Fruit fly (Drosophila melanogaster): ENCODE results near the gene CG14696.
A peak's percentile ranks its signal among the peaks of the same experiment; 100 is the strongest.

CG14696 gene

DNA sequence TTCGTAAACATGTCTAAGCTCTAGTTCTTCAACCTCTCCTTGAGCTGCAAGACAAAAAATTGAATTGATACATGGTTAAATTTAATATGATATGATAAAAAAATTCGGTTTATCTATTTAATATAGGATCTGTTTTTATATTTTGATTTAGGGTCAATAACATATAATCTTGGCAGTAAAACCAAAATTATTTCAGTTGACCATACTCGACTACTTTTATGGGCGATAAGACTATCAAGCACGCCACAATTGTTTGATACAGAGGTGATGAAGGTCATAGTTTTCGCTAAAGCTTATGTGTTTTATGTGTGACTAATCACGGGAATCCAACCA, 3.5 kb upstream of the CG14696 start:
- TF ChIP-seq Hr83 (GFP tag; optimal IDR thresholded peaks at IDR 0.05; ENCODE audit: poor library complexity, severe bottlenecking), result no peak
- no peak for TF ChIP-seq HLH106 (tag; optimal IDR thresholded peaks at IDR 0.05)
- no peak for TF ChIP-seq brk (GFP tag; optimal IDR thresholded peaks at IDR 0.05)
- TF ChIP-seq GATAd (GFP tag; optimal IDR thresholded peaks at IDR 0.05), result no peak
- TF ChIP-seq br (GFP tag; optimal IDR thresholded peaks at IDR 0.05), result no peak
- no peak for TF ChIP-seq ey (GFP tag; optimal IDR thresholded peaks at IDR 0.05)
- TF ChIP-seq Dif (GFP tag; optimal IDR thresholded peaks at IDR 0.05; ENCODE audit: partially characterized antibody), result no peak
- TF ChIP-seq jim (GFP tag; optimal IDR thresholded peaks at IDR 0.05), result no peak
- no peak for TF ChIP-seq rgr (GFP tag; optimal IDR thresholded peaks at IDR 0.05)

DNA sequence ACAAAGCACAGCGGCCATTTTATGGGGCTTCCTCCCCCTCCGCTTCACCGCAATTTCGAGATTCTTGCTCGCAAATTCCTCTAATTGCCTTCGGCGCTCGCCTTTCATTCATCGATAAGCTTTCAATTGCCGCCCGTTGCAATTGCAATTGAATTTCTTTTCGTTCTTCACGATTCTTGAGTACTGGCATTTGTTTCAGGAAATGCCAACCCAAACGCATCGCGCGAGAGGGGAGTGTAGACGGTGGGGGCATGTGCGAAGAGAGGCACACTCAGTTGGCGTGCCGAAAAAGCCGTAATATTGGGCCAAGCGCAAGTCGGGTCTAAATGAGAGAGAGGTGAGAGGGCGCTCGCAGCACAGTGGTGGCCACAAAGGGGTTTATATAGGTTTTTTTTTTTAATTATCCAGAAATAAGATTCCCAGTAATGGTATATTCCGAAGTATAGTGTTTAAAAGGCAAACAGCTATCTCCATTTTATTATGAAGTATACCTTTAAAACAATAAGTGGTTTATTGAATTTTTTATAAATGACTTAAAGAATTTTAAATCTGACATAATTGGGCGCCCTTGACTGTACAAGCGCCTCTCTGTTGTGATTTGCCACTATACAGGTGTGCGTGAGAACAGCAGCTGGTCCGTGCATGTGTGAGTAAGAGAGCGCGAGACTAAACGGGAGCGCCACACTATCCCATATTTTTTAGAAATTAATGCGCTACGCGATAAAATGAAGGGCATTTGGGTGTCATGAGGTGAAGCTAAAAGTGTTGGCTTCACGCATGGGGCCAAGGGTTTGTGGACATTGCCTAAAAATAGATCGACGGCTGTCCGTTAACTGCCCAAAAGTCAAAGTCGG, 1.9 kb upstream of the CG14696 start:
- no peak for TF ChIP-seq CrebA (GFP tag; optimal IDR thresholded peaks at IDR 0.05; ENCODE audit: borderline replicate concordance)
- TF ChIP-seq ey (GFP tag; optimal IDR thresholded peaks at IDR 0.05), result peak; percentile 95
- TF ChIP-seq CG32264 (GFP tag; optimal IDR thresholded peaks at IDR 0.05), result peak; percentile 71
- TF ChIP-seq Dif (GFP tag; optimal IDR thresholded peaks at IDR 0.05; ENCODE audit: partially characterized antibody), result peak; percentile 69
- peak; percentile 84 for TF ChIP-seq HLH106 (tag; optimal IDR thresholded peaks at IDR 0.05)
- peak; percentile 79 for TF ChIP-seq dmrt93B (GFP tag; optimal IDR thresholded peaks at IDR 0.05)
- TF ChIP-seq Abd-B (GFP tag; optimal IDR thresholded peaks at IDR 0.05), result no peak
- peak; percentile 96 for TF ChIP-seq h (GFP tag; optimal IDR thresholded peaks at IDR 0.05)
- no peak for TF ChIP-seq usp (GFP tag; optimal IDR thresholded peaks at IDR 0.05)
- TF ChIP-seq N (GFP tag; optimal IDR thresholded peaks at IDR 0.05), result no peak
- TF ChIP-seq OdsH (GFP tag; optimal IDR thresholded peaks at IDR 0.05), result peak; percentile 96
- no peak for TF ChIP-seq Myc (optimal IDR thresholded peaks at IDR 0.05)
- TF ChIP-seq lola (GFP tag; optimal IDR thresholded peaks at IDR 0.05), result no peak
- TF ChIP-seq Hnf4 (GFP tag; optimal IDR thresholded peaks at IDR 0.05), result peak; percentile 88
- no peak for TF ChIP-seq Hr78 (GFP tag; optimal IDR thresholded peaks at IDR 0.05)
- peak; percentile 51 for TF ChIP-seq Vsx2 (GFP tag; optimal IDR thresholded peaks at IDR 0.05; ENCODE audit: partially characterized antibody)
- peak; percentile 71 for TF ChIP-seq CG9705 (GFP tag; optimal IDR thresholded peaks at IDR 0.05)
- peak; percentile 84 for TF ChIP-seq Jra (GFP tag; optimal IDR thresholded peaks at IDR 0.05)
- TF ChIP-seq sv (GFP tag; optimal IDR thresholded peaks at IDR 0.05), result peak; percentile 83
- TF ChIP-seq pan (optimal IDR thresholded peaks at IDR 0.05), result no peak
- peak; percentile 93 for TF ChIP-seq psq (GFP tag; optimal IDR thresholded peaks at IDR 0.05)
- peak; percentile 93 for TF ChIP-seq br (GFP tag; optimal IDR thresholded peaks at IDR 0.05)
- TF ChIP-seq dsf (GFP tag; optimal IDR thresholded peaks at IDR 0.05; ENCODE audit: borderline replicate concordance), result peak; percentile 59
- TF ChIP-seq Hr83 (GFP tag; optimal IDR thresholded peaks at IDR 0.05; ENCODE audit: poor library complexity, severe bottlenecking), result peak; percentile 3
- TF ChIP-seq GATAd (GFP tag; optimal IDR thresholded peaks at IDR 0.05), result no peak
- no peak for TF ChIP-seq Dfd (GFP tag; optimal IDR thresholded peaks at IDR 0.05)
- peak; percentile 47 to 97 for TF ChIP-seq foxo (GFP tag; optimal IDR thresholded peaks at IDR 0.05)
- TF ChIP-seq rgr (GFP tag; optimal IDR thresholded peaks at IDR 0.05), result peak; percentile 94
- TF ChIP-seq tai (GFP tag; optimal IDR thresholded peaks at IDR 0.05), result no peak
- TF ChIP-seq jim (GFP tag; optimal IDR thresholded peaks at IDR 0.05), result no peak
- TF ChIP-seq sage (GFP tag; optimal IDR thresholded peaks at IDR 0.05), result peak; percentile 78
- TF ChIP-seq dl (GFP tag; optimal IDR thresholded peaks at IDR 0.05; ENCODE audit: insufficient read depth in 1 of 2, partially characterized antibody in 2 of 2), result peak; percentile 11 to 66
- peak; percentile 97 for TF ChIP-seq woc (GFP tag; optimal IDR thresholded peaks at IDR 0.05)
- TF ChIP-seq brk (GFP tag; optimal IDR thresholded peaks at IDR 0.05), result peak; percentile 90
- TF ChIP-seq Rel (GFP tag; optimal IDR thresholded peaks at IDR 0.05), result no peak
- TF ChIP-seq Rel (tag; optimal IDR thresholded peaks at IDR 0.05), result peak; percentile 23
- TF ChIP-seq fru (GFP tag; optimal IDR thresholded peaks at IDR 0.05), result peak; percentile 96
- peak; percentile 49 for TF ChIP-seq Mio (GFP tag; optimal IDR thresholded peaks at IDR 0.05)
- TF ChIP-seq Sp1 (GFP tag; optimal IDR thresholded peaks at IDR 0.05), result peak; percentile 94

Measured in whole organism, wandering third instar larva.